Worm (Caenorhabditis elegans) whole organism, late embryonic: ENCODE data around the gene pfd-2.
A peak's percentile ranks its signal among the peaks of the same experiment; 100 is the strongest.

Experiments
- C38D4.7 ChIP-seq: fragments of 200-800 bp; sonication (Bioruptor generic); optimal IDR thresholded peaks from 2 replicates; lab custom pipeline; 2018; ENCODE audit warnings: mild to moderate bottlenecking, missing genetic modification characterization, moderate library complexity, missing compliant biosample characterization
- K02D7.2 ChIP-seq: sonication (generic microtip); optimal IDR thresholded peaks from 2 replicates; lab custom pipeline; 2017; ENCODE audit warnings: mild to moderate bottlenecking, missing genetic modification characterization, missing compliant biosample characterization
- K09A11.1 ChIP-seq: sonication (generic microtip); optimal IDR thresholded peaks from 2 replicates; lab custom pipeline; 2017; ENCODE audit warnings: antibody characterized with exemption, mild to moderate bottlenecking, missing genetic modification characterization, missing compliant biosample characterization; ENCODE audit not compliant: insufficient read depth
- T23F11.4 ChIP-seq: fragments of 200-800 bp; sonication (Bioruptor generic); optimal IDR thresholded peaks from 2 replicates; lab custom pipeline; 2018; ENCODE audit warnings: mild to moderate bottlenecking, missing genetic modification characterization, missing compliant biosample characterization
- ahr-1 ChIP-seq: sonication (generic microtip); optimal IDR thresholded peaks from 2 replicates; lab custom pipeline; 2016; ENCODE audit warnings: missing genetic modification characterization, missing compliant biosample characterization
- ceh-14 ChIP-seq: sonication (generic microtip); optimal IDR thresholded peaks from 2 replicates; lab custom pipeline; 2016; ENCODE audit warnings: missing genotype, missing genetic modification characterization, missing compliant biosample characterization
- ceh-19 ChIP-seq: fragments of 200-800 bp; sonication (Bioruptor generic); optimal IDR thresholded peaks from 2 replicates; lab custom pipeline; 2018; ENCODE audit warnings: mild to moderate bottlenecking, missing genetic modification characterization, missing compliant biosample characterization
- ceh-2 ChIP-seq: sonication (generic microtip); optimal IDR thresholded peaks from 2 replicates; lab custom pipeline; 2016; ENCODE audit warnings: missing genotype, missing genetic modification characterization, missing compliant biosample characterization
- ceh-24 ChIP-seq: sonication (generic microtip); optimal IDR thresholded peaks from 2 replicates; lab custom pipeline; 2016; ENCODE audit warnings: mild to moderate bottlenecking, missing genetic modification characterization, missing compliant biosample characterization
- ceh-30 ChIP-seq: fragments of 150-350 bp; optimal IDR thresholded peaks from 2 replicates; lab custom pipeline; 2014; ENCODE audit warnings: missing biosample characterization, missing genetic modification characterization
- ceh-6 ChIP-seq: fragments of 200-800 bp; sonication (Bioruptor generic); optimal IDR thresholded peaks from 2 replicates; lab custom pipeline; 2018; ENCODE audit warnings: mild to moderate bottlenecking, missing genetic modification characterization, missing compliant biosample characterization
- dve-1 ChIP-seq: sonication (generic microtip); optimal IDR thresholded peaks from 2 replicates; lab custom pipeline; 2017; ENCODE audit warnings: antibody characterized with exemption, mild to moderate bottlenecking, missing genetic modification characterization, missing compliant biosample characterization
- elt-4 ChIP-seq: sonication (generic microtip); optimal IDR thresholded peaks from 2 replicates; lab custom pipeline; 2016; ENCODE audit warnings: missing genetic modification characterization, missing compliant biosample characterization
- ets-4 ChIP-seq: sonication (generic microtip); optimal IDR thresholded peaks from 2 replicates; lab custom pipeline; 2016; ENCODE audit warnings: missing genetic modification characterization, missing compliant biosample characterization
- eyg-1 ChIP-seq: sonication (generic microtip); optimal IDR thresholded peaks from 2 replicates; lab custom pipeline; 2016; ENCODE audit warnings: missing genotype, missing genetic modification characterization, missing compliant biosample characterization
- fax-1 ChIP-seq: sonication (generic microtip); optimal IDR thresholded peaks from 2 replicates; lab custom pipeline; 2016; ENCODE audit warnings: missing genotype, missing genetic modification characterization, missing compliant biosample characterization
- fkh-10 ChIP-seq: fragments of 150-350 bp; optimal IDR thresholded peaks from 2 replicates; lab custom pipeline; 2014; ENCODE audit warnings: missing biosample characterization, missing genetic modification reagents, missing genetic modification characterization
- hlh-30 ChIP-seq: sonication (generic microtip); optimal IDR thresholded peaks from 2 replicates; lab custom pipeline; 2017; ENCODE audit warnings: antibody characterized with exemption, missing genetic modification characterization, missing compliant biosample characterization; ENCODE audit not compliant: insufficient read depth
- hlh-6 ChIP-seq: sonication (generic microtip); optimal IDR thresholded peaks from 2 replicates; lab custom pipeline; 2016; ENCODE audit warnings: missing genotype, missing genetic modification characterization, missing compliant biosample characterization
- lim-6 ChIP-seq: sonication (generic microtip); optimal IDR thresholded peaks from 2 replicates; lab custom pipeline; 2016; ENCODE audit warnings: missing genetic modification characterization, missing compliant biosample characterization
- lin-11 ChIP-seq: fragments of 200-800 bp; sonication (Bioruptor generic); optimal IDR thresholded peaks from 2 replicates; lab custom pipeline; 2018; ENCODE audit warnings: mild to moderate bottlenecking, missing genetic modification characterization, missing compliant biosample characterization
- nfya-1 ChIP-seq: sonication (generic microtip); optimal IDR thresholded peaks from 2 replicates; lab custom pipeline; 2017; ENCODE audit warnings: missing genetic modification characterization, mild to moderate bottlenecking, missing compliant biosample characterization, antibody characterized with exemption, moderate library complexity
- nhr-232 ChIP-seq: sonication (generic microtip); optimal IDR thresholded peaks from 2 replicates; lab custom pipeline; 2016; ENCODE audit warnings: missing genetic modification characterization, missing compliant biosample characterization
- npax-4 ChIP-seq: sonication (generic microtip); optimal IDR thresholded peaks from 2 replicates; lab custom pipeline; 2016; ENCODE audit warnings: missing genetic modification characterization, missing compliant biosample characterization
- pag-3 ChIP-seq: sonication (generic microtip); optimal IDR thresholded peaks from 2 replicates; lab custom pipeline; 2016; ENCODE audit warnings: missing compliant biosample characterization, missing genetic modification characterization, borderline replicate concordance
- pax-1 ChIP-seq: fragments of 150-350 bp; optimal IDR thresholded peaks from 2 replicates; lab custom pipeline; 2014; ENCODE audit warnings: missing biosample characterization, missing genetic modification characterization
- sdc-2 ChIP-seq: sonication (generic microtip); optimal IDR thresholded peaks from 2 replicates; lab custom pipeline; 2016; ENCODE audit warnings: missing genotype, missing genetic modification characterization, missing compliant biosample characterization
- sox-4 ChIP-seq: sonication (generic microtip); optimal IDR thresholded peaks from 2 replicates; lab custom pipeline; 2017; ENCODE audit warnings: mild to moderate bottlenecking, missing genetic modification characterization, inconsistent platforms, missing compliant biosample characterization
- tbx-2 ChIP-seq: sonication (generic microtip); optimal IDR thresholded peaks from 2 replicates; lab custom pipeline; 2016; ENCODE audit warnings: missing genetic modification characterization, missing compliant biosample characterization
- tbx-7 ChIP-seq: sonication (generic microtip); optimal IDR thresholded peaks from 2 replicates; lab custom pipeline; 2016; ENCODE audit warnings: missing genotype, missing genetic modification characterization, missing compliant biosample characterization
- unc-42 ChIP-seq: sonication (generic microtip); optimal IDR thresholded peaks from 2 replicates; lab custom pipeline; 2016; ENCODE audit warnings: missing genotype, missing genetic modification characterization, missing compliant biosample characterization
- unc-55 ChIP-seq: sonication (generic microtip); optimal IDR thresholded peaks from 2 replicates; lab custom pipeline; 2017; ENCODE audit warnings: missing biosample characterization, missing genetic modification reagents, missing genetic modification characterization
- zip-5 ChIP-seq: sonication (generic microtip); optimal IDR thresholded peaks from 2 replicates; lab custom pipeline; 2016; ENCODE audit warnings: missing genetic modification characterization, missing compliant biosample characterization
- ztf-16 ChIP-seq: sonication (generic microtip); optimal IDR thresholded peaks from 2 replicates; lab custom pipeline; 2017; ENCODE audit warnings: missing genetic modification characterization, missing compliant biosample characterization

The pfd-2 gene

ce11 chrII:4341484-4341883 lies 15.0 kb downstream of the pfd-2 start:
- TF ChIP-seq tbx-7 (tag; lab: Kevin White, UChicago) = no peak
- TF ChIP-seq ceh-24 (tag; lab: Kevin White, UChicago) = no peak
- TF ChIP-seq eyg-1 (tag; lab: Kevin White, UChicago) = no peak
- TF ChIP-seq nfya-1 = peak; percentile 98

- TF ChIP-seq K09A11.1 (tag; lab: Kevin White, UChicago) = no peak
- TF ChIP-seq hlh-6 = peak; percentile 30
Observed at ce11 chrII:4344317-4344716, 17.8 kb downstream of the pfd-2 start.

ce11 chrII:4350888-4351287 lies 24.4 kb downstream of the pfd-2 start, which contains the start of gene H20J04.9:
Gene H20J04.9, plus strand, starts transcription at chrII:4351188.
- TF ChIP-seq lim-6 (no peak), sdc-2 (no peak), ceh-30 (tag; lab: Kevin White, UChicago) (no peak), K02D7.2 (no peak), K09A11.1 (tag; lab: Kevin White, UChicago) (no peak), zip-5 (tag; lab: Kevin White, UChicago) (no peak), ceh-14 (tag; lab: Kevin White, UChicago) (no peak), nhr-232 (tag; lab: Kevin White, UChicago) (no peak), unc-42 (tag; lab: Kevin White, UChicago) (no peak)

- no peak for TF ChIP-seq pag-3 (tag; lab: Kevin White, UChicago)
- TF ChIP-seq ets-4 (tag; lab: Kevin White, UChicago) = no peak
- TF ChIP-seq ceh-19 (GFP tag; lab: Kevin White, UChicago) = no peak
- TF ChIP-seq ztf-16 (tag; lab: Kevin White, UChicago) = no peak
- no peak for TF ChIP-seq ceh-24 (tag; lab: Kevin White, UChicago)
Observed at ce11 chrII:4355217-4355616, 28.7 kb downstream of the pfd-2 start, which contains the start of the genes H20J04.7 and H20J04.1. Gene H20J04.7, minus strand, starts transcription at chrII:4355317. Gene H20J04.1, plus strand, starts transcription at chrII:4355613.

ce11 chrII:4358765-4359164 lies 32.2 kb downstream of the pfd-2 start, which contains the start of gene lat-2:
Gene lat-2, plus strand, starts transcription at chrII:4359065.
- TF ChIP-seq fkh-10 = no peak
- no peak for TF ChIP-seq npax-4
- no peak for TF ChIP-seq ceh-2 (tag; lab: Kevin White, UChicago)
- TF ChIP-seq unc-42 (tag; lab: Kevin White, UChicago) = no peak
- no peak for TF ChIP-seq sdc-2
- no peak for TF ChIP-seq T23F11.4 (GFP tag; lab: Kevin White, UChicago)
- TF ChIP-seq nfya-1 = no peak
- no peak for TF ChIP-seq C38D4.7
- TF ChIP-seq K02D7.2 = no peak
- no peak for TF ChIP-seq ahr-1 (tag; lab: Kevin White, UChicago)
- no peak for TF ChIP-seq fax-1 (tag; lab: Kevin White, UChicago)
- TF ChIP-seq ceh-6 (GFP tag; lab: Kevin White, UChicago) = no peak
- TF ChIP-seq elt-4 (tag; lab: Kevin White, UChicago) = no peak
- no peak for TF ChIP-seq ceh-24 (tag; lab: Kevin White, UChicago)
- no peak for TF ChIP-seq lin-11 (tag; lab: Kevin White, UChicago)
- no peak for TF ChIP-seq ceh-14 (tag; lab: Kevin White, UChicago)
- TF ChIP-seq dve-1 (tag; lab: Kevin White, UChicago) = no peak
- no peak for TF ChIP-seq hlh-30 (tag; lab: Kevin White, UChicago)

DNA sequence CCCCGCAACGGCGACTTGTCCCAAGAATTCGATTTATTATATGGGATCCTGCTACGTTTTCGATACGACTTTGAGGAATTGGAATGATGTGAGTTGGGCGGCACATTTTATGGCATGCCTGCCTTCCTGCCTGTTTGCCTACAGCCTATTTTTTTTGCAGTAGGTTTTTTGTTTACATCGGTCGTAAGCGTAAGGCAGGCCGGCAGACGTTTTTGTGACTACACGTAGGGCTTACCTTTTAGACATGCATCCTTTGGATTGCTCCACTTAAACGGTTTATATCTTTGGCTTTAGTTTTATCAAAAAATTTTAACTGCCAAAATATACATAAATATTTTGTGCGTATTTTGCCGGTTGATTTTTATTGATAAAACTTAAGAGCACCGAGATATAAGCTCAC lies 32.7 kb downstream of the pfd-2 start:
- TF ChIP-seq ahr-1 (tag; lab: Kevin White, UChicago) (no peak), pax-1 (no peak), ceh-30 (tag; lab: Kevin White, UChicago) (no peak), npax-4 (no peak), hlh-30 (tag; lab: Kevin White, UChicago) (no peak), eyg-1 (tag; lab: Kevin White, UChicago) (no peak), unc-55 (GFP tag; lab: Kevin White, UChicago) (no peak), ets-4 (tag; lab: Kevin White, UChicago) (no peak), sox-4 (tag; lab: Kevin White, UChicago) (no peak), tbx-2 (no peak), zip-5 (tag; lab: Kevin White, UChicago) (no peak)
